Worm (Caenorhabditis elegans): Measurements from ENCODE around the gene sra-3.

- TF ChIP-seq unc-39 (tag; optimal IDR thresholded peaks at IDR 0.05) (no peak), tag-97 (GFP tag; IDR thresholded peaks at IDR 0.05) (no peak), aly-2 (tag; optimal IDR thresholded peaks at IDR 0.05) (no peak), skn-1 (tag; optimal IDR thresholded peaks at IDR 0.05) (no peak), vab-7 (GFP tag; IDR thresholded peaks at IDR 0.05) (no peak), snpc-4 (tag; optimal IDR thresholded peaks at IDR 0.05) (no peak)
Measured at ce11 chrII:9553179-9553578, 12.6 kb upstream of the sra-3 start, which contains the start of gene F35H8.1.

Data from whole organism, L4 larva.